Worm (Caenorhabditis elegans) whole organism, L2 larva: ENCODE results near the gene elf-1.

Experiments
- C34F6.9 ChIP-seq: fragments of 150-350 bp; optimal IDR thresholded peaks from 2 replicates; lab custom pipeline; 2014; ENCODE audit warnings: missing biosample characterization, missing genetic modification characterization
- F13H6.1 ChIP-seq: sonication (generic microtip); optimal IDR thresholded peaks from 2 replicates; lab custom pipeline; 2016; ENCODE audit warnings: missing genetic modification characterization, missing compliant biosample characterization
- R02D3.7 ChIP-seq: fragments of 150-350 bp; optimal IDR thresholded peaks from 2 replicates; lab custom pipeline; 2014; ENCODE audit warnings: missing biosample characterization, missing genetic modification characterization
- blmp-1 ChIP-seq: sonication (generic microtip); optimal IDR thresholded peaks from 2 replicates; lab custom pipeline; 2017; ENCODE audit warnings: missing genetic modification characterization, mild to moderate bottlenecking, missing compliant biosample characterization, antibody characterized with exemption, moderate library complexity; ENCODE audit not compliant: insufficient read depth
- ceh-16 ChIP-seq: fragments of 150-350 bp; optimal IDR thresholded peaks from 2 replicates; lab custom pipeline; 2014; ENCODE audit warnings: missing biosample characterization, missing genetic modification characterization
- crh-2 ChIP-seq: sonication (generic microtip); optimal IDR thresholded peaks from 2 replicates; lab custom pipeline; 2017; ENCODE audit warnings: missing biosample characterization, missing genetic modification characterization
- egl-27 ChIP-seq: sonication (generic microtip); optimal IDR thresholded peaks from 3 replicates; lab custom pipeline; 2017; ENCODE audit warnings: missing biosample characterization, missing genetic modification reagents, missing genetic modification characterization
- elt-3 ChIP-seq: sonication (generic microtip); optimal IDR thresholded peaks from 2 replicates; lab custom pipeline; 2017; ENCODE audit warnings: missing biosample characterization, missing genetic modification characterization
- fos-1 ChIP-seq: fragments of 150-350 bp; optimal IDR thresholded peaks from 2 replicates; lab custom pipeline; 2014; ENCODE audit warnings: missing biosample characterization, missing genetic modification characterization
- gmeb-1 ChIP-seq: fragments of 150-350 bp; optimal IDR thresholded peaks from 2 replicates; lab custom pipeline; 2014; ENCODE audit warnings: missing biosample characterization, missing genetic modification characterization
- lin-11 ChIP-seq: fragments of 150-350 bp; sonication (generic microtip); optimal IDR thresholded peaks from 2 replicates; lab custom pipeline; 2014; ENCODE audit warnings: missing biosample characterization, missing genetic modification characterization, inconsistent platforms, mixed read lengths
- lin-13 ChIP-seq: fragments of 150-350 bp; optimal IDR thresholded peaks from 2 replicates; lab custom pipeline; 2014; ENCODE audit warnings: missing biosample characterization, missing genetic modification reagents, missing genetic modification characterization
- lin-39 ChIP-seq: fragments of 150-350 bp; optimal IDR thresholded peaks from 2 replicates; lab custom pipeline; 2014; ENCODE audit warnings: missing biosample characterization, missing genetic modification reagents, missing genetic modification characterization
- lsy-2 ChIP-seq, 2 experiments: fragments of 150-350 bp in 1 of 2; sonication (generic microtip) in 1 of 2; optimal IDR thresholded peaks; 2 replicates each; lab custom pipeline; 2014 to 2017; ENCODE audit warnings: missing biosample characterization in 2 of 2, missing genetic modification characterization in 2 of 2
- mbf-1 ChIP-seq: sonication (generic microtip); optimal IDR thresholded peaks from 2 replicates; lab custom pipeline; 2017; ENCODE audit warnings: missing biosample characterization, missing genetic modification characterization
- mdl-1 ChIP-seq, 2 experiments: fragments of 150-350 bp in 1 of 2; sonication (generic microtip) in 1 of 2; optimal IDR thresholded peaks; 2 replicates each; lab custom pipeline; 2017; ENCODE audit warnings: missing biosample characterization in 2 of 2, missing genetic modification characterization in 2 of 2
- nhr-11 ChIP-seq: fragments of 150-350 bp; optimal IDR thresholded peaks from 2 replicates; lab custom pipeline; 2014; ENCODE audit warnings: missing biosample characterization, missing genetic modification characterization
- nhr-12 ChIP-seq: fragments of 150-350 bp; optimal IDR thresholded peaks from 2 replicates; lab custom pipeline; 2014; ENCODE audit warnings: missing biosample characterization, missing genetic modification characterization
- nhr-129 ChIP-seq: fragments of 150-350 bp; optimal IDR thresholded peaks from 2 replicates; lab custom pipeline; 2014; ENCODE audit warnings: missing biosample characterization, missing genetic modification characterization
- nhr-23 ChIP-seq: fragments of 150-350 bp; optimal IDR thresholded peaks from 2 replicates; lab custom pipeline; 2014; ENCODE audit warnings: missing biosample characterization, missing genetic modification reagents, missing genetic modification characterization
- nhr-237 ChIP-seq: fragments of 150-350 bp; optimal IDR thresholded peaks from 2 replicates; lab custom pipeline; 2014; ENCODE audit warnings: missing biosample characterization, missing genetic modification characterization
- nhr-25 ChIP-seq: fragments of 150-350 bp; sonication (generic microtip); optimal IDR thresholded peaks from 3 replicates; lab custom pipeline; 2014; ENCODE audit warnings: missing biosample characterization, missing genetic modification characterization
- nhr-6 ChIP-seq: fragments of 150-350 bp; optimal IDR thresholded peaks from 2 replicates; lab custom pipeline; 2014; ENCODE audit warnings: missing biosample characterization, missing genetic modification characterization
- nhr-77 ChIP-seq: fragments of 150-350 bp; optimal IDR thresholded peaks from 2 replicates; lab custom pipeline; 2014; ENCODE audit warnings: missing biosample characterization, missing genetic modification characterization
- peb-1 ChIP-seq: fragments of 150-350 bp; optimal IDR thresholded peaks from 2 replicates; lab custom pipeline; 2014; ENCODE audit warnings: missing biosample characterization, missing genetic modification characterization
- sem-4 ChIP-seq: fragments of 150-350 bp; optimal IDR thresholded peaks from 2 replicates; lab custom pipeline; 2014; ENCODE audit warnings: missing biosample characterization, missing genetic modification reagents, missing genetic modification characterization
- skn-1 ChIP-seq: sonication (generic microtip); optimal IDR thresholded peaks from 2 replicates; lab custom pipeline; 2017; ENCODE audit warnings: missing biosample characterization, missing genetic modification characterization
- sma-3 ChIP-seq: sonication (generic microtip); optimal IDR thresholded peaks from 2 replicates; lab custom pipeline; 2016; ENCODE audit warnings: missing genetic modification reagents, missing genetic modification characterization, missing compliant biosample characterization
- sma-9 ChIP-seq, 2 experiments: fragments of 150-350 bp in 1 of 2; sonication (generic microtip) in 1 of 2; optimal IDR thresholded peaks; 2 replicates each; lab custom pipeline; 2014 to 2016; ENCODE audit warnings: missing genetic modification characterization in 2 of 2, mild to moderate bottlenecking in 1 of 2, missing biosample characterization in 1 of 2, missing compliant biosample characterization in 1 of 2, missing genetic modification reagents in 1 of 2, moderate library complexity in 1 of 2
- snpc-4 ChIP-seq: fragments of 150-350 bp; optimal IDR thresholded peaks from 2 replicates; lab custom pipeline; 2014; ENCODE audit warnings: missing biosample characterization, missing genetic modification characterization
- unc-39 ChIP-seq: fragments of 150-350 bp; optimal IDR thresholded peaks from 2 replicates; lab custom pipeline; 2014; ENCODE audit warnings: missing biosample characterization, missing genetic modification characterization
- unc-55 ChIP-seq: fragments of 150-350 bp; sonication (generic microtip); optimal IDR thresholded peaks from 3 replicates; lab custom pipeline; 2014; ENCODE audit warnings: missing biosample characterization, missing genetic modification reagents, missing genetic modification characterization
- unc-62 ChIP-seq: fragments of 150-350 bp; optimal IDR thresholded peaks from 2 replicates; lab custom pipeline; 2014; ENCODE audit warnings: missing biosample characterization, missing genetic modification reagents, missing genetic modification characterization
- zag-1 ChIP-seq: fragments of 150-350 bp; optimal IDR thresholded peaks from 2 replicates; lab custom pipeline; 2014; ENCODE audit warnings: missing biosample characterization, missing genetic modification characterization
- ztf-1 ChIP-seq: fragments of 200-800 bp; sonication (Bioruptor generic); conservative IDR thresholded peaks from 2 replicates; pipeline ENCODE4 v1.3.6; 2022; ENCODE audit warnings: missing genetic modification characterization, missing compliant biosample characterization
- ztf-11 ChIP-seq: sonication (generic microtip); optimal IDR thresholded peaks from 2 replicates; lab custom pipeline; 2017; ENCODE audit warnings: missing biosample characterization, missing genetic modification characterization
- ztf-4 ChIP-seq: fragments of 150-350 bp; optimal IDR thresholded peaks from 2 replicates; lab custom pipeline; 2014; ENCODE audit warnings: missing biosample characterization, missing genetic modification characterization

The elf-1 gene

ce11 chrIII:757981-758380 lies 69.0 kb downstream of the elf-1 start, which contains the start of gene T17H7.7:
TSS of gene T17H7.7 (minus strand) at chrIII:758081.
- TF ChIP-seq blmp-1 (no peak), fos-1 (tag; lab: Kevin White, UChicago) (no peak), snpc-4 (tag; lab: Kevin White, UChicago) (no peak), unc-62 (no peak), zag-1 (tag; lab: Kevin White, UChicago) (no peak), nhr-12 (tag; lab: Kevin White, UChicago) (no peak), peb-1 (tag; lab: Kevin White, UChicago) (no peak), ztf-1 (GFP tag; lab: Robert Waterston, UW) (no peak), nhr-77 (tag; lab: Kevin White, UChicago) (no peak), R02D3.7 (no peak), sem-4 (tag; lab: Kevin White, UChicago) (no peak), ztf-11 (tag; lab: Kevin White, UChicago) (no peak), nhr-25 (tag; lab: Kevin White, UChicago) (no peak), lin-11 (tag; lab: Kevin White, UChicago) (no peak)

ce11 chrIII:759675-760074 lies 70.7 kb downstream of the elf-1 start:
- TF ChIP-seq nhr-11 (tag; lab: Kevin White, UChicago) (no peak), F13H6.1 (tag; lab: Kevin White, UChicago) (no peak), nhr-25 (tag; lab: Kevin White, UChicago) (peak; percentile 42)

ce11 chrIII:761476-761875 lies 72.5 kb downstream of the elf-1 start, which contains the start of gene nlp-52:
TSS of gene nlp-52 (plus strand) at chrIII:761776.
- TF ChIP-seq skn-1 (tag; lab: Kevin White, UChicago) (no peak), ztf-11 (tag; lab: Kevin White, UChicago) (no peak), lin-13 (no peak), nhr-6 (tag; lab: Kevin White, UChicago) (no peak), snpc-4 (tag; lab: Kevin White, UChicago) (no peak), fos-1 (tag; lab: Kevin White, UChicago) (no peak), nhr-237 (tag; lab: Kevin White, UChicago) (no peak), mbf-1 (tag; lab: Kevin White, UChicago) (no peak), C34F6.9 (tag; lab: Kevin White, UChicago) (no peak), ztf-1 (GFP tag; lab: Robert Waterston, UW) (no peak), nhr-23 (tag; lab: Kevin White, UChicago) (no peak), lin-11 (tag; lab: Kevin White, UChicago) (no peak), sem-4 (tag; lab: Kevin White, UChicago) (no peak), nhr-12 (tag; lab: Kevin White, UChicago) (no peak), lin-39 (no peak), unc-39 (tag; lab: Kevin White, UChicago) (no peak), ztf-4 (tag; lab: Kevin White, UChicago) (no peak), ceh-16 (tag; lab: Kevin White, UChicago) (no peak), gmeb-1 (tag; lab: Kevin White, UChicago) (no peak)
- TF ChIP-seq, all 48 proteins: peak for 0

ce11 chrIII:762508-762907 lies 73.5 kb downstream of the elf-1 start:
- TF ChIP-seq unc-55 (GFP tag; lab: Kevin White, UChicago), result peak; percentile 57
- no peak for TF ChIP-seq egl-27 (tag; lab: Kevin White, UChicago)

ce11 chrIII:764404-764803 lies 75.4 kb downstream of the elf-1 start:
- TF ChIP-seq ztf-1 (GFP tag; lab: Robert Waterston, UW) (no peak), C34F6.9 (tag; lab: Kevin White, UChicago) (peak; percentile 72), R02D3.7 (no peak), F13H6.1 (tag; lab: Kevin White, UChicago) (peak; percentile 29), crh-2 (tag; lab: Kevin White, UChicago) (peak; percentile 58), nhr-129 (tag; lab: Kevin White, UChicago) (peak; percentile 47), unc-55 (GFP tag; lab: Kevin White, UChicago) (peak; percentile 82), sma-3 (GFP tag; lab: Kevin White, UChicago) (no peak), mdl-1 (tag; optimal IDR thresholded peaks at IDR 0.05; lab: Kevin White, UChicago) (no peak), gmeb-1 (tag; lab: Kevin White, UChicago) (no peak), ztf-4 (tag; lab: Kevin White, UChicago) (no peak), elt-3 (tag; lab: Kevin White, UChicago) (no peak), sma-9 (GFP tag; optimal IDR thresholded peaks at IDR 0.05; lab: Kevin White, UChicago) (peak; percentile 3), sma-9 (tag; optimal IDR thresholded peaks at IDR 0.05; lab: Kevin White, UChicago) (no peak), lsy-2 (tag; optimal IDR thresholded peaks at IDR 0.05; lab: Kevin White, UChicago) (peak in 1 of 2 experiments; percentile 47), lin-11 (tag; lab: Kevin White, UChicago) (peak; percentile 18), unc-39 (tag; lab: Kevin White, UChicago) (no peak)
